Fruit fly (Drosophila melanogaster): Measurements from ENCODE around the gene CG15747.

Gene CG15747

DNA sequence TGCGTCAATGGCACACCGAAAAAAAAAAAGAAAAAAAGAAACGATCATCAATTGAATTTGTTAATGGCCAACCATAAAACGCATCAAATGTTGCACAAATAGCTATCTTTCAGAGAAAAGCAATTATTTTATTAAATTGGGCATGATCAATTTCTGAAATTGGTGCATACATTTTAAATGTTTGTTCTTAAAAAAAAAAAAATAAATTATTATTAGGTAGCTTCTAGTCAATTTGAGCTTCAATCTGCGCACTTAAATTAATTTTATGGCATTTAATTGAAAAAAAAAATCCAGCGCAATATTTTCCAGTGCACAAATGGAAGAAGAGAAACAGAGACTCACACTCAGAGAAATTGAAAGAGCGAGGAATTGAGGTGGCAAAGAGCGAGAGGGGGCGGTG lies 15.0 kb upstream of the CG15747 start (continued):
- TF ChIP-seq gem (tag; optimal IDR thresholded peaks at IDR 0.05) (peak; percentile 85), kay (GFP tag; optimal IDR thresholded peaks at IDR 0.05) (no peak), CG33557 (GFP tag; optimal IDR thresholded peaks at IDR 0.05) (no peak), CG7987 (GFP tag; optimal IDR thresholded peaks at IDR 0.05) (no peak), CoRest (tag; optimal IDR thresholded peaks at IDR 0.05) (peak; percentile 69), Doc2 (GFP tag; IDR thresholded peaks at IDR 0.05) (no peak), toy (GFP tag; IDR thresholded peaks at IDR 0.05) (0 out of 2 replicates have a peak, but pooled peaks have one; percentile 23), lola (GFP tag; optimal IDR thresholded peaks at IDR 0.05) (peak in 1 of 3 experiments; percentile 20), Drgx (GFP tag; IDR thresholded peaks at IDR 0.05) (peak; percentile 63), CG5953 (GFP tag; IDR thresholded peaks at IDR 0.05) (0 out of 2 replicates have a peak, but pooled peaks have one; percentile 29), sisA (GFP tag; IDR thresholded peaks at IDR 0.05) (peak; percentile 67), pzg (GFP tag; optimal IDR thresholded peaks at IDR 0.05) (no peak), CG15269 (tag; optimal IDR thresholded peaks at IDR 0.05) (peak; percentile 71), Six4 (GFP tag; optimal IDR thresholded peaks at IDR 0.05) (peak; percentile 50), ab (GFP tag; optimal IDR thresholded peaks at IDR 0.05) (no peak), CG43689 (GFP tag; IDR thresholded peaks at IDR 0.05) (no peak), CG18476 (GFP tag; optimal IDR thresholded peaks at IDR 0.05) (peak; percentile 50), CG12219 (GFP tag; optimal IDR thresholded peaks at IDR 0.05) (no peak), CG12299 (tag; optimal IDR thresholded peaks at IDR 0.05) (no peak), ken (GFP tag; IDR thresholded peaks at IDR 0.05) (no peak; the same call in 2 of the 3 replicates), CG5180 (GFP tag; optimal IDR thresholded peaks at IDR 0.05) (no peak), Fer1 (GFP tag; optimal IDR thresholded peaks at IDR 0.05) (peak; percentile 55), pho (GFP tag; optimal IDR thresholded peaks at IDR 0.05) (peak; percentile 75), Hmr (GFP tag; optimal IDR thresholded peaks at IDR 0.05) (peak; percentile 68), grau (tag; optimal IDR thresholded peaks at IDR 0.05) (peak; percentile 74), kah (GFP tag; optimal IDR thresholded peaks at IDR 0.05) (peak; percentile 9), CG10274 (GFP tag; optimal IDR thresholded peaks at IDR 0.05) (no peak), ssp (GFP tag; IDR thresholded peaks at IDR 0.05) (peak; percentile 35; the same call in 1 of the 2 replicates), CG30020 (tag; optimal IDR thresholded peaks at IDR 0.05) (no peak), Ets97D (GFP tag; optimal IDR thresholded peaks at IDR 0.05) (peak; percentile 21), hth (optimal IDR thresholded peaks at IDR 0.05) (no peak), luna (GFP tag; optimal IDR thresholded peaks at IDR 0.05) (peak; percentile 42), Xbp1 (GFP tag; optimal IDR thresholded peaks at IDR 0.05) (peak; percentile 69), Meics (GFP tag; optimal IDR thresholded peaks at IDR 0.05) (peak; percentile 66), klu (GFP tag; IDR thresholded peaks at IDR 0.05) (peak; percentile 40; the same call in 1 of the 2 replicates), Lpt (GFP tag; optimal IDR thresholded peaks at IDR 0.05) (no peak), CG12769 (tag; optimal IDR thresholded peaks at IDR 0.05) (no peak), CG9437 (GFP tag; optimal IDR thresholded peaks at IDR 0.05) (peak; percentile 67), CG18011 (GFP tag; optimal IDR thresholded peaks at IDR 0.05) (peak; percentile 30), dan (GFP tag; IDR thresholded peaks at IDR 0.05) (no peak), Optix (GFP tag; IDR thresholded peaks at IDR 0.05) (no peak), NfI (GFP tag; optimal IDR thresholded peaks at IDR 0.05) (peak; percentile 57), CG3847 (GFP tag; IDR thresholded peaks at IDR 0.05) (peak; percentile 47), H2.0 (GFP tag; IDR thresholded peaks at IDR 0.05) (peak; percentile 5; the same call in 1 of the 2 replicates), Xrp1 (GFP tag; IDR thresholded peaks at IDR 0.05) (peak; percentile 62; the same call in 1 of the 2 replicates), en (GFP tag; optimal IDR thresholded peaks at IDR 0.05) (no peak), C15 (GFP tag; IDR thresholded peaks at IDR 0.05) (no peak), CG18764 (GFP tag; optimal IDR thresholded peaks at IDR 0.05) (peak; percentile 59), CG11504 (tag; optimal IDR thresholded peaks at IDR 0.05) (peak; percentile 80), ERR (GFP tag; optimal IDR thresholded peaks at IDR 0.05) (peak; percentile 7), CG17361 (GFP tag; IDR thresholded peaks at IDR 0.05) (peak; percentile 80)
